Worm (Caenorhabditis elegans) whole organism, L3 larva: Measurements from ENCODE around the gene sdz-31.

Experiments
- aly-2 ChIP-seq: fragments of 150-350 bp; optimal IDR thresholded peaks from 2 replicates; lab custom pipeline; 2014; ENCODE audit warnings: missing biosample characterization, missing genetic modification characterization
- ama-1 ChIP-seq: fragments of 150-350 bp; optimal IDR thresholded peaks from 2 replicates; lab custom pipeline; 2018
- ceh-9 ChIP-seq: sonication (generic microtip); optimal IDR thresholded peaks from 2 replicates; lab custom pipeline; 2018; ENCODE audit warnings: missing biosample characterization, missing genetic modification characterization
- nhr-12 ChIP-seq: fragments of 150-350 bp; optimal IDR thresholded peaks from 2 replicates; lab custom pipeline; 2014; ENCODE audit warnings: missing biosample characterization, missing genetic modification characterization
- nhr-25 ChIP-seq: sonication (generic microtip); optimal IDR thresholded peaks from 2 replicates; lab custom pipeline; 2017; ENCODE audit warnings: missing biosample characterization, missing genetic modification characterization
- unc-62 ChIP-seq: fragments of 150-350 bp; sonication (generic microtip); optimal IDR thresholded peaks from 4 replicates; lab custom pipeline; 2014; ENCODE audit warnings: missing biosample characterization, missing genetic modification reagents, missing genetic modification characterization

DNA sequence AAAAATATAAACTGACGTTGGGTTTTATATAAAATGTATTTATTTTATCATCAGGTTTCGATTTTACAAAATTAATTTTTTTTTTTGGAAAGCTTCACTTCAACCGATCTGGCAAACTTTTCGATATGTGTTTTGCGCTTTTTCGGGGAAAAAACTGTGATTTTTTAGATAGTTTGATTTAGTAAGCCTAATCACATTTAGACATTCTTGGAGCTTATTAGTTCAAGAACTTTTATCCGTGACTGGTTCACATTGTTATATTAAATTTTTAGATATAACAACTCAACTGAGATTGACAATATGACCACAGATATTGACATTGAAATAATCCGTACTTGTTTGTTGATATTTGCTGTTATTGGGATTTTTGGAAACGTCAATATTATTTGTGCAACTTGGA, 42.3 kb upstream of the sdz-31 start, which contains the start of gene srsx-21:
- TF ChIP-seq unc-62 (GFP tag; lab: Kevin White, UChicago) (no peak), nhr-12 (tag; lab: Kevin White, UChicago) (no peak), aly-2 (tag; lab: Kevin White, UChicago) (no peak), nhr-25 (tag; lab: Kevin White, UChicago) (no peak), ama-1 (lab: Kevin White, UChicago) (no peak), ceh-9 (tag; lab: Kevin White, UChicago) (no peak)
